Worm (Caenorhabditis elegans) whole organism, L4/young adult: ENCODE measurements around the gene C18B12.4.

Experiments used
- W03F9.2 ChIP-seq: fragments of 150-350 bp; optimal IDR thresholded peaks from 2 replicates; lab custom pipeline; 2014; ENCODE audit warnings: missing biosample characterization, missing genetic modification characterization
- dao-5 ChIP-seq: sonication (generic microtip); optimal IDR thresholded peaks from 2 replicates; lab custom pipeline; 2016; ENCODE audit warnings: missing genotype, missing genetic modification characterization, moderate library complexity, missing compliant biosample characterization

DNA sequence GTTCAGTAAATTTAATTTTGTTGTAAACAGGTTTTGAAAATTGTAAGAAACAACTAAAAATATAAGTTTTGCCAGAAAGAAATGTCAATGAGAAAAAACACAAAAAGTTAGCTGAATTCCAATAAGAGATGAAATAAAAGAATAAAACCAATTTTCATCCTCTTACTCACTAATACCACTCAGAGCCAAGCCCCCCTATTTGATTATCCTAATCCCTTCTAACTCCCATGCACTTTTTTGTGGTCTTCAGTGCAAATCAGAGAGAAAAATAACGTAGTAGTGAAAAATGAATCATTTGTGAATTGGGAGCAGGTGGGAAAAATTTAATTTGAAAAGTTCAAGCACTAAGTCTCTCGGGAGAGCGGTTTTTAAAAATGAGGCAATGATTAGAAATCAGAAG lies 938 bp upstream of the C18B12.4 start:
- TF ChIP-seq W03F9.2 (tag; lab: Kevin White, UChicago) (no peak), dao-5 (tag; lab: Kevin White, UChicago) (no peak)
